Worm (Caenorhabditis elegans) whole organism, mixed stage, embryonic: Measurements from ENCODE around the gene atic-1.
A peak's percentile ranks its signal among the peaks of the same experiment; 100 is the strongest.

Experiments used
- ceh-39 ChIP-seq: fragments of 150-350 bp; optimal IDR thresholded peaks from 2 replicates; lab custom pipeline; 2014; ENCODE audit warnings: missing biosample characterization, missing genetic modification characterization
- ces-1 ChIP-seq: fragments of 150-350 bp; optimal IDR thresholded peaks from 2 replicates; lab custom pipeline; 2014; ENCODE audit warnings: missing biosample characterization, missing genetic modification reagents, missing genetic modification characterization
- elt-1 ChIP-seq: sonication (generic microtip); optimal IDR thresholded peaks from 2 replicates; lab custom pipeline; 2017; ENCODE audit warnings: missing genetic modification characterization, mild to moderate bottlenecking, missing compliant biosample characterization, antibody characterized with exemption, moderate library complexity, borderline replicate concordance; ENCODE audit not compliant: insufficient read depth
- elt-3 ChIP-seq: fragments of 150-350 bp; optimal IDR thresholded peaks from 2 replicates; lab custom pipeline; 2014; ENCODE audit warnings: missing biosample characterization, missing genetic modification characterization
- ham-2 ChIP-seq: fragments of 200-800 bp; sonication (Bioruptor generic); optimal IDR thresholded peaks from 2 replicates; lab custom pipeline; 2018; ENCODE audit warnings: mild to moderate bottlenecking, missing genetic modification characterization, missing compliant biosample characterization
- lin-13 ChIP-seq: fragments of 150-350 bp; optimal IDR thresholded peaks from 2 replicates; lab custom pipeline; 2014; ENCODE audit warnings: missing biosample characterization, missing genetic modification characterization

DNA sequence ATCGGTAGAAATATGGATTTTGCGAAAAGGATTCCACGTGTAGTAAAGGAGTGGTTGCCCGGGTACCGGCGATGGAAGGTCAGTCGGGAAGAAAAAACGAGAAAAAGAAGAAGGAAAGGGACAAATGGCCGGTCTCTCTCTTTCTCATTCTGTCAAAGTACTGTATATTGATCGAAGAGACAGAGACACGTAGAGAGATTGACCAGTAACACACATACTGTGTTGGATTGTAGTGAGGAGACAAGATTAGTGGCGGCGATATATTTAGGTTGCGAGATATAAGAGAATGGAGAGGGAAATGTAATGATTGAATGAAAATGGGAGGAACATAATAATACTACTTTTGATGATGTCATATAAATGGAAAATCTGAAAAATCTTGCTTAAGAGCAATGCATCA is 45.8 kb upstream of the atic-1 start:
- TF ChIP-seq ces-1 (no peak), elt-1 (no peak), ham-2 (GFP tag; lab: Kevin White, UChicago) (no peak), elt-3 (tag; lab: Kevin White, UChicago) (no peak), ceh-39 (peak; percentile 23), lin-13 (no peak)
